Fruit fly (Drosophila melanogaster) whole organism, embryonic: Measurements from ENCODE around the gene org-1.

Experiments
- Abd-B ChIP-seq: fragments of 200-800 bp; sonication (Bioruptor generic); optimal IDR thresholded peaks from 2 replicates; lab custom pipeline; 2018; ENCODE audit warnings: missing biosample characterization, mild to moderate bottlenecking, missing genetic modification characterization, moderate library complexity
- Adf1 ChIP-seq: fragments of 200-800 bp; sonication (Bioruptor generic); IDR thresholded peaks from 2 replicates; pipeline ENCODE4 v1.3.6; 2022; ENCODE audit warnings: missing biosample characterization, missing genetic modification characterization
- BtbVII ChIP-seq: fragments of 200-800 bp; sonication (Bioruptor generic); optimal IDR thresholded peaks from 3 replicates; lab custom pipeline; 2017; ENCODE audit warnings: missing biosample characterization, mild to moderate bottlenecking, missing genetic modification characterization
- CG10959 ChIP-seq: fragments of 200-800 bp; sonication (Bioruptor generic); IDR thresholded peaks from 2 replicates; pipeline ENCODE4 v1.3.6; 2022; ENCODE audit warnings: missing biosample characterization, missing genetic modification characterization
- CG11398 ChIP-seq: fragments of 200-800 bp; sonication (Bioruptor generic); optimal IDR thresholded peaks from 2 replicates; lab custom pipeline; 2016; ENCODE audit warnings: missing biosample characterization, missing genetic modification characterization
- CG11695 ChIP-seq: fragments of 200-800 bp; sonication (Bioruptor generic); IDR thresholded peaks from 3 replicates; pipeline ENCODE4 v1.3.6; 2022; ENCODE audit warnings: missing biosample characterization, missing genetic modification characterization
- CG14014 ChIP-seq: fragments of 200-800 bp; sonication (Bioruptor generic); IDR thresholded peaks from 2 replicates; pipeline ENCODE4 v1.3.6; 2022; ENCODE audit warnings: missing biosample characterization, missing genetic modification characterization
- CG15269 ChIP-seq: fragments of 200-800 bp; sonication (Bioruptor generic); optimal IDR thresholded peaks from 2 replicates; lab custom pipeline; 2018; ENCODE audit warnings: missing biosample characterization, mild to moderate bottlenecking, missing genetic modification characterization, moderate library complexity
- CG1529 ChIP-seq: fragments of 200-800 bp; sonication (Bioruptor generic); optimal IDR thresholded peaks from 3 replicates; lab custom pipeline; 2018; ENCODE audit warnings: missing biosample characterization, missing genetic modification characterization
- CG1647 ChIP-seq: fragments of 200-800 bp; sonication (Bioruptor generic); optimal IDR thresholded peaks from 3 replicates; lab custom pipeline; 2016; ENCODE audit warnings: missing biosample characterization, missing genetic modification characterization
- CG17186 ChIP-seq: fragments of 200-800 bp; sonication (Bioruptor generic); optimal IDR thresholded peaks from 3 replicates; lab custom pipeline; 2017; ENCODE audit warnings: missing biosample characterization, missing genetic modification reagents, missing genetic modification characterization
- CG17359 ChIP-seq: fragments of 200-800 bp; sonication (Bioruptor generic); optimal IDR thresholded peaks from 3 replicates; lab custom pipeline; 2018; ENCODE audit warnings: missing biosample characterization, mild to moderate bottlenecking, missing genetic modification characterization, moderate library complexity
- CG2712 ChIP-seq: fragments of 200-800 bp; optimal IDR thresholded peaks from 3 replicates; lab custom pipeline; 2019; ENCODE audit warnings: missing biosample characterization, mild to moderate bottlenecking, missing genetic modification characterization, moderate library complexity
- CG33557 ChIP-seq: fragments of 200-800 bp; sonication (Bioruptor generic); optimal IDR thresholded peaks from 2 replicates; lab custom pipeline; 2019; ENCODE audit warnings: missing biosample characterization, mild to moderate bottlenecking, missing genetic modification characterization, moderate library complexity
- CG4730 ChIP-seq: fragments of 200-800 bp; sonication (Bioruptor generic); IDR thresholded peaks from 2 replicates; pipeline ENCODE4 v1.3.6; 2022; ENCODE audit warnings: missing biosample characterization, missing genetic modification characterization
- CG6254 ChIP-seq: fragments of 200-800 bp; sonication (Bioruptor generic); optimal IDR thresholded peaks from 3 replicates; lab custom pipeline; 2017; ENCODE audit warnings: mild to moderate bottlenecking, missing biosample characterization, missing genetic modification reagents, missing genetic modification characterization
- CG6791 ChIP-seq: fragments of 200-800 bp; sonication (Bioruptor generic); IDR thresholded peaks from 3 replicates; pipeline ENCODE4 v1.3.6; 2022; ENCODE audit warnings: missing biosample characterization, missing genetic modification characterization; ENCODE audit not compliant: partially characterized antibody
- CG6854 ChIP-seq: fragments of 200-800 bp; sonication (Bioruptor generic); optimal IDR thresholded peaks from 3 replicates; lab custom pipeline; 2017; ENCODE audit warnings: missing biosample characterization, mild to moderate bottlenecking, missing genetic modification characterization
- CG7987 ChIP-seq: fragments of 200-800 bp; sonication (Bioruptor generic); optimal IDR thresholded peaks from 2 replicates; lab custom pipeline; 2018; ENCODE audit warnings: missing biosample characterization, mild to moderate bottlenecking, missing genetic modification characterization, moderate library complexity
- CG8359 ChIP-seq: fragments of 200-800 bp; sonication (Bioruptor generic); optimal IDR thresholded peaks from 2 replicates; lab custom pipeline; 2017; ENCODE audit warnings: missing biosample characterization, mild to moderate bottlenecking, missing genetic modification characterization, borderline replicate concordance
- CG9609 ChIP-seq: fragments of 200-800 bp; sonication (Bioruptor generic); optimal IDR thresholded peaks from 3 replicates; lab custom pipeline; 2016; ENCODE audit warnings: missing biosample characterization, missing genetic modification characterization
- Dad ChIP-seq: fragments of 200-800 bp; sonication (Bioruptor generic); optimal IDR thresholded peaks from 3 replicates; lab custom pipeline; 2016; ENCODE audit warnings: missing biosample characterization, missing genetic modification characterization
- Dip3 ChIP-seq: fragments of 200-800 bp; sonication (Bioruptor generic); optimal IDR thresholded peaks from 3 replicates; lab custom pipeline; 2016; ENCODE audit warnings: missing biosample characterization, missing genetic modification characterization
- Dref ChIP-seq: fragments of 200-800 bp; sonication (Bioruptor generic); IDR thresholded peaks from 2 replicates; pipeline ENCODE4 v1.3.6; 2022; ENCODE audit warnings: missing biosample characterization, missing genetic modification characterization
- GATAe ChIP-seq: fragments of 200-800 bp; sonication (Bioruptor generic); conservative IDR thresholded peaks from 2 replicates; pipeline ENCODE4 v1.3.6; 2022; ENCODE audit warnings: missing biosample characterization, missing genetic modification characterization
- Lim3 ChIP-seq: fragments of 200-800 bp; sonication (Bioruptor generic); IDR thresholded peaks from 2 replicates; pipeline ENCODE4 v1.3.6; 2022; ENCODE audit warnings: missing biosample characterization, missing genetic modification characterization
- MTF-1 ChIP-seq: fragments of 200-800 bp; sonication (Bioruptor generic); optimal IDR thresholded peaks from 2 replicates; lab custom pipeline; 2018; ENCODE audit warnings: missing biosample characterization, mild to moderate bottlenecking, missing genetic modification characterization, borderline replicate concordance
- Meics ChIP-seq: fragments of 200-800 bp; sonication (Bioruptor generic); optimal IDR thresholded peaks from 2 replicates; lab custom pipeline; 2017; ENCODE audit warnings: missing biosample characterization, mild to moderate bottlenecking, missing genetic modification characterization
- Rx ChIP-seq: fragments of 200-800 bp; sonication (Bioruptor generic); IDR thresholded peaks from 2 replicates; pipeline ENCODE4 v1.3.6; 2022; ENCODE audit warnings: missing biosample characterization, missing genetic modification characterization
- Side ChIP-seq: fragments of 200-800 bp; sonication (Bioruptor generic); optimal IDR thresholded peaks from 2 replicates; lab custom pipeline; 2016; ENCODE audit warnings: missing biosample characterization, missing genetic modification characterization
- Sox100B ChIP-seq: fragments of 200-800 bp; sonication (Bioruptor generic); optimal IDR thresholded peaks from 3 replicates; lab custom pipeline; 2018; ENCODE audit warnings: missing biosample characterization, mild to moderate bottlenecking, missing genetic modification characterization
- Stat92E ChIP-seq, 3 experiments: fragments of >200 bp in 2 of 3; fragments of 200-800 bp in 1 of 3; sonication (Bioruptor generic) in 1 of 3; optimal IDR thresholded peaks; 2 replicates each; lab custom pipeline; 2017 to 2019; ENCODE audit warnings: missing biosample characterization in 3 of 3, missing genetic modification characterization in 3 of 3, mild to moderate bottlenecking in 1 of 3, moderate library complexity in 1 of 3
- YL-1 ChIP-seq: fragments of 200-800 bp; sonication (Bioruptor generic); optimal IDR thresholded peaks from 3 replicates; lab custom pipeline; 2017; ENCODE audit warnings: missing biosample characterization, mild to moderate bottlenecking, missing genetic modification characterization
- bab2 ChIP-seq: fragments of 200-800 bp; sonication (Bioruptor generic); optimal IDR thresholded peaks from 2 replicates; lab custom pipeline; 2016; ENCODE audit warnings: missing biosample characterization, missing genetic modification characterization
- dan ChIP-seq: fragments of 200-800 bp; sonication (Bioruptor generic); IDR thresholded peaks from 2 replicates; pipeline ENCODE4 v1.3.6; 2022; ENCODE audit warnings: missing biosample characterization, missing genetic modification characterization
- danr ChIP-seq: fragments of 200-800 bp; sonication (Bioruptor generic); IDR thresholded peaks from 2 replicates; pipeline ENCODE4 v1.3.6; 2022; ENCODE audit warnings: missing biosample characterization, missing genetic modification characterization
- dpn ChIP-seq, 2 experiments: fragments of 200-800 bp; sonication (Bioruptor generic); optimal IDR thresholded peaks; 3 replicates each; lab custom pipeline; 2016; ENCODE audit warnings: missing biosample characterization in 2 of 2, missing genetic modification characterization in 2 of 2
- exex ChIP-seq: fragments of 200-800 bp; sonication (Bioruptor generic); optimal IDR thresholded peaks from 4 replicates; lab custom pipeline; 2018; ENCODE audit warnings: missing biosample characterization, mild to moderate bottlenecking, missing genetic modification characterization, moderate library complexity
- fu2 ChIP-seq: fragments of 200-800 bp; sonication (Bioruptor generic); optimal IDR thresholded peaks from 2 replicates; lab custom pipeline; 2016; ENCODE audit warnings: missing biosample characterization, missing genetic modification characterization
- hbn ChIP-seq: fragments of 200-800 bp; sonication (Bioruptor generic); IDR thresholded peaks from 2 replicates; pipeline ENCODE4 v1.3.6; 2022; ENCODE audit warnings: missing biosample characterization, missing genetic modification characterization; ENCODE audit not compliant: partially characterized antibody
- her ChIP-seq: fragments of 200-800 bp; sonication (Bioruptor generic); optimal IDR thresholded peaks from 2 replicates; lab custom pipeline; 2016; ENCODE audit warnings: missing biosample characterization, missing genetic modification characterization
- jumu ChIP-seq: fragments of 200-800 bp; sonication (Bioruptor generic); optimal IDR thresholded peaks from 3 replicates; lab custom pipeline; 2016; ENCODE audit warnings: missing biosample characterization, missing genetic modification characterization
- maf-S ChIP-seq: fragments of 200-800 bp; sonication (Bioruptor generic); optimal IDR thresholded peaks from 2 replicates; lab custom pipeline; 2016; ENCODE audit warnings: missing biosample characterization, missing genetic modification characterization
- nau ChIP-seq: fragments of 200-800 bp; sonication (Bioruptor generic); optimal IDR thresholded peaks from 3 replicates; lab custom pipeline; 2017; ENCODE audit warnings: missing biosample characterization, mild to moderate bottlenecking, missing genetic modification characterization, missing genetic modification reagents
- pb ChIP-seq: fragments of 200-800 bp; sonication (Bioruptor generic); optimal IDR thresholded peaks from 3 replicates; lab custom pipeline; 2016; ENCODE audit warnings: missing biosample characterization, missing genetic modification characterization
- peb ChIP-seq: fragments of 200-800 bp; sonication (Bioruptor generic); IDR thresholded peaks from 2 replicates; pipeline ENCODE4 v1.3.6; 2022; ENCODE audit warnings: missing biosample characterization, missing genetic modification characterization
- salm ChIP-seq: fragments of 200-800 bp; sonication (Bioruptor generic); optimal IDR thresholded peaks from 2 replicates; lab custom pipeline; 2018; ENCODE audit warnings: missing biosample characterization, mild to moderate bottlenecking, missing genetic modification characterization
- sim ChIP-seq: fragments of 200-800 bp; sonication (Bioruptor generic); IDR thresholded peaks from 2 replicates; pipeline ENCODE4 v1.3.6; 2022; ENCODE audit warnings: missing biosample characterization, missing genetic modification characterization
- wdn ChIP-seq: fragments of 200-800 bp; sonication (Bioruptor generic); IDR thresholded peaks from 2 replicates; pipeline ENCODE4 v1.3.6; 2022; ENCODE audit warnings: missing biosample characterization, missing genetic modification characterization

The org-1 gene

DNA sequence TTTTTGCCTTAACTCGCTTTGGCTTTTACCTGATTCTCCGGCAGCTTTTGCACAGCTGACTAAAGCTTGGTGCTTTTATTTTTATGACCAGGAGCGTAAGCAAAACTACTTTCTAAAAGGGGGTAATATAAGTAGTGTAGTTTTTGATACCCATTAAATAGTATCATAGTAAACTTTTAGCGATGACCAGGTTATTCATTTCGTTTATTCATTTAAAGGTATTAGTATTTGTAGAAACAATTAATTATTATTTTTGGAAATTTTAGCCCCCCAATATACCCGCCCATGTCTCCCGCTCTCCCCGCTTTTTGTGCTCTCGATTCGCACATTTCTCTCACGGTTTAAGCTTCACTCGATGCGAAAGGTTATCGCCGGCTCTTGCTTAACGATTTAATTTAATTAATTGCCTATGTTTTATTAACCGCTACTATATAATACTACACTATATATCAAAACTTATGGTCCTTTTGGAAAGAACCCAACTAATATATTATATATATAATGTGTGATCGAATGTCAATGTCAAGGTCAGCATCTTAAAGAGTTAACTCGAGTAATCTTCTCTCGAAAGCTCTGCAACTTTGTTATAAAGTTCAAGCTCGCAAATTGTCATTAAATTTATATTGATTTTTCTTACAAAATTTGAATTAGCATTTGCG, 9.6 kb upstream of the org-1 start, which contains the start of gene Sptr (continued):
- TF ChIP-seq Dip3 (GFP tag; lab: Kevin White, UChicago) (peak; percentile 79), Dref (GFP tag; lab: Robert Waterston, UW) (no peak), CG1529 (GFP tag; lab: Kevin White, UChicago) (peak; percentile 57), GATAe (GFP tag; lab: Robert Waterston, UW) (peak; percentile 37; the same call in 1 of the 2 replicates), Rx (GFP tag; lab: Robert Waterston, UW) (peak; percentile 82), dan (GFP tag; lab: Robert Waterston, UW) (no peak), Meics (GFP tag; lab: Kevin White, UChicago) (peak; percentile 94), CG7987 (GFP tag; lab: Kevin White, UChicago) (peak; percentile 43), exex (tag; lab: Kevin White, UChicago) (peak; percentile 69), maf-S (GFP tag; lab: Kevin White, UChicago) (peak; percentile 62), CG4730 (GFP tag; lab: Robert Waterston, UW) (peak; percentile 85), CG14014 (GFP tag; lab: Robert Waterston, UW) (peak; percentile 92), CG17186 (no peak), danr (GFP tag; lab: Robert Waterston, UW) (peak; percentile 85), CG11695 (GFP tag; lab: Robert Waterston, UW) (peak; percentile 93), Dad (GFP tag; lab: Kevin White, UChicago) (peak; percentile 66), Sox100B (GFP tag; lab: Kevin White, UChicago) (peak; percentile 72), fu2 (peak; percentile 64), her (peak; percentile 64), CG15269 (peak; percentile 92), MTF-1 (peak; percentile 51), CG8359 (GFP tag; lab: Kevin White, UChicago) (peak; percentile 27), CG11398 (GFP tag; lab: Kevin White, UChicago) (peak; percentile 46), CG1647 (GFP tag; lab: Kevin White, UChicago) (peak; percentile 63), nau (GFP tag; lab: Kevin White, UChicago) (peak; percentile 80), wdn (GFP tag; lab: Robert Waterston, UW) (peak; percentile 86), CG9609 (GFP tag; lab: Kevin White, UChicago) (peak; percentile 47), Adf1 (GFP tag; lab: Robert Waterston, UW) (peak; percentile 74), YL-1 (GFP tag; lab: Kevin White, UChicago) (peak; percentile 43), bab2 (GFP tag; lab: Kevin White, UChicago) (peak; percentile 76), Stat92E (GFP tag; optimal IDR thresholded peaks at IDR 0.05; lab: Kevin White, UChicago) (no peak), CG17359 (tag; lab: Kevin White, UChicago) (peak; percentile 89), jumu (GFP tag; lab: Kevin White, UChicago) (peak; percentile 55), peb (GFP tag; lab: Robert Waterston, UW) (peak; percentile 57; the same call in 1 of the 2 replicates), dpn (GFP tag; optimal IDR thresholded peaks at IDR 0.05; lab: Kevin White, UChicago) (peak; percentile 85 to 86), hbn (GFP tag; lab: Robert Waterston, UW) (no peak), CG2712 (tag; lab: Kevin White, UChicago) (peak; percentile 80), sim (GFP tag; lab: Robert Waterston, UW) (peak; percentile 29; the same call in 1 of the 2 replicates), CG10959 (GFP tag; lab: Robert Waterston, UW) (peak; percentile 31; the same call in 1 of the 2 replicates), CG6854 (GFP tag; lab: Kevin White, UChicago) (peak; percentile 88), BtbVII (GFP tag; lab: Kevin White, UChicago) (peak; percentile 93), CG33557 (no peak), pb (GFP tag; lab: Kevin White, UChicago) (peak; percentile 25), CG6791 (no peak), salm (tag; lab: Kevin White, UChicago) (peak; percentile 82), CG6254 (GFP tag; lab: Kevin White, UChicago) (peak; percentile 49), Lim3 (GFP tag; lab: Robert Waterston, UW) (peak; percentile 42; the same call in 1 of the 2 replicates), Side (peak; percentile 71), Abd-B (GFP tag; lab: Kevin White, UChicago) (peak; percentile 72)
